Worm (Caenorhabditis elegans) whole organism, L3 larva: ENCODE results near the gene F01G12.18.

Source experiments
- ceh-28 ChIP-seq: fragments of 150-350 bp; optimal IDR thresholded peaks from 2 replicates; lab custom pipeline; 2014; ENCODE audit warnings: missing biosample characterization, missing genetic modification reagents, missing genetic modification characterization
- daf-12 ChIP-seq: fragments of 150-350 bp; optimal IDR thresholded peaks from 2 replicates; lab custom pipeline; 2014; ENCODE audit warnings: missing biosample characterization, missing genetic modification reagents, missing genetic modification characterization
- egl-27 ChIP-seq: sonication (generic microtip); optimal IDR thresholded peaks from 4 replicates; lab custom pipeline; 2017; ENCODE audit warnings: missing biosample characterization, missing genetic modification reagents, missing genetic modification characterization
- egl-5 ChIP-seq: fragments of 150-350 bp; optimal IDR thresholded peaks from 2 replicates; lab custom pipeline; 2017; ENCODE audit warnings: missing biosample characterization, missing genetic modification reagents, missing genetic modification characterization, inconsistent platforms
- elt-1 ChIP-seq: fragments of 150-350 bp; optimal IDR thresholded peaks from 2 replicates; lab custom pipeline; 2014; ENCODE audit warnings: missing biosample characterization, missing genetic modification characterization
- elt-2 ChIP-seq: sonication (generic microtip); optimal IDR thresholded peaks from 2 replicates; lab custom pipeline; 2016; ENCODE audit warnings: missing genetic modification reagents, mild to moderate bottlenecking, missing genetic modification characterization, missing compliant biosample characterization
- eor-1 ChIP-seq, 2 experiments: fragments of 150-350 bp; optimal IDR thresholded peaks; 2 replicates each; lab custom pipeline; 2014 to 2018; ENCODE audit warnings: missing biosample characterization in 2 of 2, missing genetic modification characterization in 2 of 2
- fkh-10 ChIP-seq: sonication (generic microtip); optimal IDR thresholded peaks from 2 replicates; lab custom pipeline; 2017; ENCODE audit warnings: missing biosample characterization, missing genetic modification reagents, missing genetic modification characterization
- hmg-11 ChIP-seq: sonication (generic microtip); optimal IDR thresholded peaks from 2 replicates; lab custom pipeline; 2016; ENCODE audit warnings: missing genetic modification characterization, missing compliant biosample characterization
- jun-1 ChIP-seq: fragments of 150-350 bp; optimal IDR thresholded peaks from 2 replicates; lab custom pipeline; 2014; ENCODE audit warnings: missing biosample characterization, missing genetic modification reagents, missing genetic modification characterization
- lin-15B ChIP-seq: fragments of 150-350 bp; optimal IDR thresholded peaks from 2 replicates; lab custom pipeline; 2014; ENCODE audit warnings: missing biosample characterization, missing genetic modification characterization
- mdl-1 ChIP-seq: fragments of 150-350 bp; optimal IDR thresholded peaks from 2 replicates; lab custom pipeline; 2014; ENCODE audit warnings: missing biosample characterization, missing genetic modification characterization
- nfya-1 ChIP-seq: sonication (generic microtip); optimal IDR thresholded peaks from 2 replicates; lab custom pipeline; 2017; ENCODE audit warnings: missing genetic modification characterization, mild to moderate bottlenecking, missing compliant biosample characterization, antibody characterized with exemption, moderate library complexity; ENCODE audit not compliant: insufficient read depth
- nhr-23 ChIP-seq: fragments of 150-350 bp; optimal IDR thresholded peaks from 2 replicates; lab custom pipeline; 2014; ENCODE audit warnings: missing biosample characterization, missing genetic modification reagents, missing genetic modification characterization
- nhr-237 ChIP-seq: fragments of 150-350 bp; optimal IDR thresholded peaks from 2 replicates; lab custom pipeline; 2014; ENCODE audit warnings: missing biosample characterization, missing genetic modification characterization
- nhr-25 ChIP-seq: sonication (generic microtip); optimal IDR thresholded peaks from 2 replicates; lab custom pipeline; 2017; ENCODE audit warnings: missing biosample characterization, missing genetic modification characterization
- nhr-43 ChIP-seq: sonication (generic microtip); optimal IDR thresholded peaks from 2 replicates; lab custom pipeline; 2016; ENCODE audit warnings: mild to moderate bottlenecking, missing genetic modification characterization, missing compliant biosample characterization; ENCODE audit not compliant: poor library complexity, severe bottlenecking
- nhr-67 ChIP-seq: fragments of 150-350 bp; optimal IDR thresholded peaks from 2 replicates; lab custom pipeline; 2014; ENCODE audit warnings: missing biosample characterization, missing genetic modification characterization
- pha-4 ChIP-seq: fragments of 150-350 bp; optimal IDR thresholded peaks from 2 replicates; lab custom pipeline; 2014; ENCODE audit warnings: missing biosample characterization, missing genetic modification reagents, missing genetic modification characterization
- pqm-1 ChIP-seq: fragments of 150-350 bp; optimal IDR thresholded peaks from 2 replicates; lab custom pipeline; 2017; ENCODE audit warnings: missing biosample characterization, missing genetic modification characterization, inconsistent platforms
- skn-1 ChIP-seq: fragments of 150-350 bp; optimal IDR thresholded peaks from 2 replicates; lab custom pipeline; 2014; ENCODE audit warnings: missing biosample characterization, missing genetic modification characterization

F01G12.18 gene

DNA sequence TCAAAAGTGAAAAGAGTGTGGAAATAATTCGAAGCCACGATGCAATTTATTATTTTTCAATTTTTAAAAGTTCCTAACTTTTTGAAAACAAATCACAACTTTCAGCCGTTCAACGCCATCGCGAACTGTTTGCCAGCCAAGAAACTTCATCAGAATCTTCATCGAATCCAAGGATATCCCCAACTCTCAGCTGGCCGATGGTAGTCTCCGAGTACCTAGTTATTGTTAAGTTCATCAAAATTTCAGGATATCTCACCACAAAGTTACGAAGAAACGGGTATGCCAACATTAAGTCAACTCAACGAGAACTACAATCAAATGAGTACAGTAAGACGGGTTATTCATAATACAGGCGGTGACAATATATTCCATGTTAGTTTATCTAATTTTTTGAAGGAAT lies 41.9 kb downstream of the F01G12.18 start:
- TF ChIP-seq fkh-10 (peak; percentile 91), elt-2 (tag; lab: Kevin White, UChicago) (no peak), nhr-67 (tag; lab: Kevin White, UChicago) (no peak)

DNA sequence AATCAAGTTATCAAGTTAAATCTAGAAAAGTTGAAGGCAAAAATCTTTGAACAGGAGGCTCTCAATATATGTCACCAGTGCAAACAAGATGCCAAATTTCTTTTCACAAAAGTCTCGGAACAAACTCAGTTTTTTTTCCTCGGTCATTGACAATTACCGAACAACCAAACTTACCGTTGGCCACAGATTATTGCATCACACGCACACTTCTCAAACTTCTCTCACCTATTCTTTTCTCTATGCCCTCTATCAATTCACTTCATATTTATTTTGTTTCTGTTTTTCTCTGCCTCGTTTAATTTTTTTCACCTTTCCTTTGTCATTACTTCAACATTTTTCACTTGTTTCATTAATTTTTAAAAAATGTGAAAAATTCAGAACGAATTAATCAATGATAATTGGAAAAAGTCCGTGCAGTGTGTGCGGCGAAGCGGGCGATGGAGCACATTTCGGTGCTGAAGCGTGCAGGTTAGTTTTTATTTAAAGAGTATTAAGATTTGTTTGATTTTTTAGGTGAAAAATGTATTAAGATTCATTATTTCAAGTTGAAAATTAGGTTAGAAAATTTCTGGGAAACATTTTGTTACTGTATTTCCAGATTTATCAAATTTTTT lies 43.6 kb downstream of the F01G12.18 start, which contains the start of gene nhr-28:
nhr-28 (plus strand) TSS at position 379 of the 614 bp plus-strand sequence.
- TF ChIP-seq nhr-237, result no peak
- TF ChIP-seq pha-4 (tag; lab: Kevin White, UChicago), result peak; percentile 9
- TF ChIP-seq fkh-10, result peak; percentile 74
- TF ChIP-seq elt-2 (tag; lab: Kevin White, UChicago), result no peak

DNA sequence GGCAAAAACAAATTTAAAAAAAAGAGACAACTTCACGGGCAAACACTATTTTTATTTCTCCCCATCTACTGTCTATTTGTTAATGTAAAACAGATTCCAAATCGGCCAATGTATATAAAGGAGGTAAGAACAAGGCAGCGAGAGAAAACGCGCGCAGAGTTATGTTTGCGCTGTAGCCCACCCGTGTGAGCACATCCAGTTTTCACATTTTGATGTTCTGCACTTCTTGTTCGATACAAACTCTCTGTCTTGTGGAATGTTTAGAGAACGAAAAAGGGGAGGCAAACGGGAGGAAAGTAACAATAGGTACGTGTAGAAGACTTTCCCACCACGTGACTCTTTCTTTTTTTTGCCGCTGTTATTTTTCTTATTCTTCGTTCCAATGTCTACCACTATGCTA lies 45.8 kb downstream of the F01G12.18 start:
- TF ChIP-seq fkh-10 (peak; percentile 89), pha-4 (tag; lab: Kevin White, UChicago) (peak; percentile 84), skn-1 (tag; lab: Kevin White, UChicago) (no peak), mdl-1 (tag; lab: Kevin White, UChicago) (no peak), hmg-11 (tag; lab: Kevin White, UChicago) (no peak), egl-27 (tag; lab: Kevin White, UChicago) (no peak)

DNA sequence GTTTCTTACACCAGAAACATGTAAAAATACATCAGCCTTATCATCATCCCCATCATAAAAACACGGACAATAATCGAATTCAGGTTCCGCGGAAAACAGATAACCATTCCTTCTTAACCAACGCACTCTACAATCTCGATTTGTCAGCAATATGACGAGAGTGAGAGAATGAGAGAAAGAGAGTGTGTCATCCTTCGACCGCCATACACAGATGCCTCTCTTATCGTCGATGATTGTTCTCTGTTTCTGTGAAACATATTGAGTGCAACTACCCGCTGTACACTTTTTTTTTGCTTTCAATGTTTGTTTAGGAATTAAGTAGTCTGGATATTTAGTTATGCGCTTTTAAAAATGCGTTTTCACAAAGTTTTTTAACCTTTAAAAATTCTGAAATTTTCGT lies 49.3 kb downstream of the F01G12.18 start:
- TF ChIP-seq pha-4 (tag; lab: Kevin White, UChicago) (peak; percentile 81), pqm-1 (tag; lab: Kevin White, UChicago) (peak; percentile 99), eor-1 (tag; optimal IDR thresholded peaks at IDR 0.05; lab: Kevin White, UChicago) (no peak), egl-5 (tag; lab: Kevin White, UChicago) (no peak), fkh-10 (no peak), elt-1 (tag; lab: Kevin White, UChicago) (peak; percentile 41), skn-1 (tag; lab: Kevin White, UChicago) (peak; percentile 91), daf-12 (no peak), nfya-1 (tag; lab: Kevin White, UChicago) (peak; percentile 33), nhr-43 (peak; percentile 46), elt-2 (tag; lab: Kevin White, UChicago) (peak; percentile 97), nhr-23 (tag; lab: Kevin White, UChicago) (peak; percentile 59), ceh-28 (tag; lab: Kevin White, UChicago) (peak; percentile 37), lin-15B (tag; lab: Kevin White, UChicago) (no peak), nhr-25 (tag; lab: Kevin White, UChicago) (peak; percentile 36), jun-1 (peak; percentile 79)
